Fruit fly (Drosophila melanogaster): ENCODE results near the gene CG3698.
A peak's percentile ranks its signal among the peaks of the same experiment; 100 is the strongest.

CG3698 gene

dm6 chr3L:20798325-20798846 lies at the start of gene CG3698, which contains the start of gene tzn:
CG3698 (minus strand) TSS chr3L:20798375.
tzn (plus strand) TSS chr3L:20798645.
- peak; percentile 86 to 91 for TF ChIP-seq CTCF (optimal IDR thresholded peaks at IDR 0.05)
- no peak for TF ChIP-seq CG8478 (optimal IDR thresholded peaks at IDR 0.05)

- TF ChIP-seq CG8478 (optimal IDR thresholded peaks at IDR 0.05) = no peak
- peak; percentile 88 to 90 for TF ChIP-seq CTCF (optimal IDR thresholded peaks at IDR 0.05)
Measured at dm6 chr3L:20841465-20842109, 43.4 kb upstream of the CG3698 start, which contains the start of the genes CSN3 and CG11456. CSN3 (minus strand) TSS chr3L:20841576. CG11456 (plus strand) TSS chr3L:20841987.

dm6 chr3L:20837831-20838301 lies 39.7 kb upstream of the CG3698 start:
- TF ChIP-seq CTCF (optimal IDR thresholded peaks at IDR 0.05) (no peak), CG8478 (optimal IDR thresholded peaks at IDR 0.05) (no peak)

- no peak for TF ChIP-seq CG8478 (optimal IDR thresholded peaks at IDR 0.05)
- no peak for TF ChIP-seq CTCF (optimal IDR thresholded peaks at IDR 0.05)
Measured at dm6 chr3L:20837040-20837830, 39.1 kb upstream of the CG3698 start, which contains the start of gene CG13255. CG13255 (plus strand) TSS chr3L:20837488.

dm6 chr3L:20835882-20836281 lies 37.7 kb upstream of the CG3698 start, which contains the start of gene CG3288:
CG3288 (plus strand) TSS chr3L:20836182.
- no peak for TF ChIP-seq CG8478 (optimal IDR thresholded peaks at IDR 0.05)
- no peak for TF ChIP-seq CTCF (optimal IDR thresholded peaks at IDR 0.05)

dm6 chr3L:20834150-20834549 lies 36.0 kb upstream of the CG3698 start:
- TF ChIP-seq CTCF (optimal IDR thresholded peaks at IDR 0.05) (no peak), CG8478 (optimal IDR thresholded peaks at IDR 0.05) (no peak)

dm6 chr3L:20830361-20830760 lies 32.2 kb upstream of the CG3698 start:
- TF ChIP-seq CG8478 (optimal IDR thresholded peaks at IDR 0.05) (no peak), CTCF (optimal IDR thresholded peaks at IDR 0.05) (no peak)

dm6 chr3L:20827962-20828361 lies 29.8 kb upstream of the CG3698 start:
- TF ChIP-seq CTCF (optimal IDR thresholded peaks at IDR 0.05) (no peak), CG8478 (optimal IDR thresholded peaks at IDR 0.05) (no peak)

- no peak for TF ChIP-seq CTCF (optimal IDR thresholded peaks at IDR 0.05)
- TF ChIP-seq CG8478 (optimal IDR thresholded peaks at IDR 0.05) = no peak
Measured at dm6 chr3L:20826950-20827910, 29.1 kb upstream of the CG3698 start.

dm6 chr3L:20823206-20823803 lies 25.1 kb upstream of the CG3698 start:
- no peak for TF ChIP-seq CG8478 (optimal IDR thresholded peaks at IDR 0.05)
- TF ChIP-seq CTCF (optimal IDR thresholded peaks at IDR 0.05) = no peak

- TF ChIP-seq CG8478 (optimal IDR thresholded peaks at IDR 0.05) (no peak), CTCF (optimal IDR thresholded peaks at IDR 0.05) (no peak)
Measured at dm6 chr3L:20817927-20818326, 19.8 kb upstream of the CG3698 start, which contains the start of gene Mst77F. Mst77F (minus strand) TSS chr3L:20818027.

- TF ChIP-seq CTCF (optimal IDR thresholded peaks at IDR 0.05) (no peak), CG8478 (optimal IDR thresholded peaks at IDR 0.05) (no peak)
Measured at dm6 chr3L:20815666-20816375, 17.6 kb upstream of the CG3698 start, which contains the start of the genes CG3618 and Pka-R1. CG3618 (minus strand) TSS chr3L:20816075. Pka-R1 (plus strand) TSS chr3L:20816118.
